Fruit fly (Drosophila melanogaster) whole organism, embryonic: Measurements from ENCODE around the gene CG9263.
A peak's percentile ranks its signal among the peaks of the same experiment; 100 is the strongest.

Source experiments
- Aef1 ChIP-seq: fragments of 200-800 bp; sonication (Bioruptor generic); IDR thresholded peaks from 3 replicates; pipeline ENCODE4 v1.3.6; 2022; ENCODE audit warnings: missing biosample characterization, missing genetic modification characterization
- Atf-2 ChIP-seq: fragments of 200-800 bp; sonication (Bioruptor generic); optimal IDR thresholded peaks from 2 replicates; lab custom pipeline; 2016; ENCODE audit warnings: missing biosample characterization, missing genetic modification characterization
- CG10267 ChIP-seq: fragments of 200-800 bp; sonication (Bioruptor generic); optimal IDR thresholded peaks from 2 replicates; lab custom pipeline; 2018; ENCODE audit warnings: missing biosample characterization, mild to moderate bottlenecking, missing genetic modification characterization, moderate library complexity
- CG10654 ChIP-seq: fragments of 200-800 bp; sonication (Bioruptor generic); optimal IDR thresholded peaks from 2 replicates; lab custom pipeline; 2016; ENCODE audit warnings: missing biosample characterization, missing genetic modification characterization
- CG12219 ChIP-seq: fragments of 200-800 bp; sonication (Bioruptor generic); optimal IDR thresholded peaks from 3 replicates; lab custom pipeline; 2018; ENCODE audit warnings: missing biosample characterization, mild to moderate bottlenecking, missing genetic modification characterization
- CG12659 ChIP-seq: fragments of 200-800 bp; sonication (Bioruptor generic); optimal IDR thresholded peaks from 3 replicates; lab custom pipeline; 2017; ENCODE audit warnings: mild to moderate bottlenecking, missing biosample characterization, missing genetic modification reagents, missing genetic modification characterization
- CG12769 ChIP-seq: fragments of 200-800 bp; sonication (Bioruptor generic); optimal IDR thresholded peaks from 2 replicates; lab custom pipeline; 2019; ENCODE audit warnings: missing biosample characterization, mild to moderate bottlenecking, missing genetic modification characterization, moderate library complexity
- CG13287 ChIP-seq: fragments of 200-800 bp; sonication (Bioruptor generic); IDR thresholded peaks from 2 replicates; pipeline ENCODE4 v1.3.6; 2022; ENCODE audit warnings: missing biosample characterization, missing genetic modification characterization; ENCODE audit not compliant: partially characterized antibody
- CG13424 ChIP-seq: fragments of 200-800 bp; sonication (Bioruptor generic); optimal IDR thresholded peaks from 2 replicates; lab custom pipeline; 2019; ENCODE audit warnings: missing biosample characterization, mild to moderate bottlenecking, missing genetic modification characterization, moderate library complexity
- CG14965 ChIP-seq: fragments of 200-800 bp; sonication (Bioruptor generic); optimal IDR thresholded peaks from 2 replicates; lab custom pipeline; 2016; ENCODE audit warnings: missing biosample characterization, missing genetic modification characterization, borderline replicate concordance
- CG15479 ChIP-seq: fragments of 200-800 bp; sonication (Bioruptor generic); optimal IDR thresholded peaks from 3 replicates; lab custom pipeline; 2019; ENCODE audit warnings: missing biosample characterization, mild to moderate bottlenecking, missing genetic modification characterization, moderate library complexity
- CG17328 ChIP-seq: fragments of 200-800 bp; sonication (Bioruptor generic); IDR thresholded peaks from 2 replicates; pipeline ENCODE4 v1.3.6; 2022; ENCODE audit warnings: missing biosample characterization, missing genetic modification characterization
- CG2678 ChIP-seq: fragments of 200-800 bp; sonication (Bioruptor generic); optimal IDR thresholded peaks from 3 replicates; lab custom pipeline; 2019; ENCODE audit warnings: missing biosample characterization, mild to moderate bottlenecking, missing genetic modification characterization, moderate library complexity
- CG31388 ChIP-seq: fragments of 200-800 bp; sonication (Bioruptor generic); optimal IDR thresholded peaks from 2 replicates; lab custom pipeline; 2016; ENCODE audit warnings: missing biosample characterization, missing genetic modification characterization
- CG34422 ChIP-seq: fragments of 200-800 bp; sonication (Bioruptor generic); IDR thresholded peaks from 3 replicates; pipeline ENCODE4 v1.3.6; 2022; ENCODE audit warnings: missing biosample characterization, missing genetic modification characterization
- CG43689 ChIP-seq: fragments of 200-800 bp; sonication (Bioruptor generic); IDR thresholded peaks from 2 replicates; pipeline ENCODE4 v1.3.6; 2022; ENCODE audit warnings: missing biosample characterization, missing genetic modification characterization
- CG4404 ChIP-seq: fragments of 200-800 bp; sonication (Bioruptor generic); IDR thresholded peaks from 2 replicates; pipeline ENCODE4 v1.3.6; 2022; ENCODE audit warnings: missing biosample characterization, missing genetic modification characterization
- CG9727 ChIP-seq: fragments of 200-800 bp; sonication (Bioruptor generic); optimal IDR thresholded peaks from 3 replicates; lab custom pipeline; 2017; ENCODE audit warnings: missing biosample characterization, mild to moderate bottlenecking, missing genetic modification characterization
- CHES-1-like ChIP-seq: fragments of 200-800 bp; sonication (Bioruptor generic); optimal IDR thresholded peaks from 2 replicates; lab custom pipeline; 2016; ENCODE audit warnings: missing biosample characterization, missing genetic modification characterization
- Deaf1 ChIP-seq: fragments of 200-800 bp; optimal IDR thresholded peaks from 3 replicates; lab custom pipeline; 2019; ENCODE audit warnings: missing biosample characterization, mild to moderate bottlenecking, missing genetic modification characterization, moderate library complexity
- Drgx ChIP-seq: fragments of 200-800 bp; sonication (Bioruptor generic); IDR thresholded peaks from 2 replicates; pipeline ENCODE4 v1.3.6; 2022; ENCODE audit warnings: missing biosample characterization, missing genetic modification characterization
- HLH54F ChIP-seq: fragments of 200-800 bp; sonication (Bioruptor generic); optimal IDR thresholded peaks from 3 replicates; lab custom pipeline; 2016; ENCODE audit warnings: missing biosample characterization, missing genetic modification characterization
- Hr3 ChIP-seq: fragments of 200-800 bp; sonication (Bioruptor generic); optimal IDR thresholded peaks from 3 replicates; lab custom pipeline; 2016; ENCODE audit warnings: missing biosample characterization, missing genetic modification characterization
- Jarid2 ChIP-seq: fragments of 200-800 bp; sonication (Bioruptor generic); optimal IDR thresholded peaks from 3 replicates; lab custom pipeline; 2017; ENCODE audit warnings: mild to moderate bottlenecking, missing biosample characterization, missing genetic modification reagents, missing genetic modification characterization
- Mes4 ChIP-seq: fragments of 200-800 bp; sonication (Bioruptor generic); optimal IDR thresholded peaks from 2 replicates; lab custom pipeline; 2016; ENCODE audit warnings: missing biosample characterization, missing genetic modification characterization
- Nf-YA ChIP-seq: fragments of 200-800 bp; sonication (Bioruptor generic); IDR thresholded peaks from 2 replicates; pipeline ENCODE4 v1.3.6; 2022; ENCODE audit warnings: missing biosample characterization, missing genetic modification characterization
- Sox100B ChIP-seq: fragments of 200-800 bp; sonication (Bioruptor generic); optimal IDR thresholded peaks from 3 replicates; lab custom pipeline; 2018; ENCODE audit warnings: missing biosample characterization, mild to moderate bottlenecking, missing genetic modification characterization
- ash1 ChIP-seq: fragments of 200-800 bp; sonication (Bioruptor generic); optimal IDR thresholded peaks from 2 replicates; lab custom pipeline; 2018; ENCODE audit warnings: missing biosample characterization, mild to moderate bottlenecking, missing genetic modification characterization
- bigmax ChIP-seq: fragments of 200-800 bp; sonication (Bioruptor generic); optimal IDR thresholded peaks from 2 replicates; lab custom pipeline; 2018; ENCODE audit warnings: missing biosample characterization, mild to moderate bottlenecking, missing genetic modification characterization
- corto ChIP-seq: fragments of 200-800 bp; sonication (Bioruptor generic); optimal IDR thresholded peaks from 2 replicates; lab custom pipeline; 2016; ENCODE audit warnings: missing biosample characterization, mild to moderate bottlenecking, missing genetic modification characterization, moderate library complexity
- crol ChIP-seq: fragments of 200-800 bp; sonication (Bioruptor generic); IDR thresholded peaks from 2 replicates; pipeline ENCODE4 v1.3.6; 2022; ENCODE audit warnings: missing biosample characterization, missing genetic modification characterization
- fd64A ChIP-seq: fragments of 200-800 bp; sonication (Bioruptor generic); optimal IDR thresholded peaks from 3 replicates; lab custom pipeline; 2018; ENCODE audit warnings: missing biosample characterization, mild to moderate bottlenecking, missing genetic modification characterization
- fu2 ChIP-seq: fragments of 200-800 bp; sonication (Bioruptor generic); optimal IDR thresholded peaks from 2 replicates; lab custom pipeline; 2016; ENCODE audit warnings: missing biosample characterization, missing genetic modification characterization
- grau ChIP-seq: fragments of 200-800 bp; optimal IDR thresholded peaks from 3 replicates; lab custom pipeline; 2019; ENCODE audit warnings: missing biosample characterization, mild to moderate bottlenecking, missing genetic modification characterization, moderate library complexity
- kni ChIP-seq: fragments of 200-800 bp; sonication (Bioruptor generic); optimal IDR thresholded peaks from 3 replicates; lab custom pipeline; 2017; ENCODE audit warnings: mild to moderate bottlenecking, missing biosample characterization, missing genetic modification reagents, missing genetic modification characterization
- lilli ChIP-seq: fragments of 200-800 bp; sonication (Bioruptor generic); optimal IDR thresholded peaks from 3 replicates; lab custom pipeline; 2016; ENCODE audit warnings: missing biosample characterization, missing genetic modification characterization
- pfk ChIP-seq: fragments of 200-800 bp; sonication (Bioruptor generic); optimal IDR thresholded peaks from 2 replicates; lab custom pipeline; 2018; ENCODE audit warnings: missing biosample characterization, mild to moderate bottlenecking, missing genetic modification characterization, moderate library complexity
- sc ChIP-seq, 3 experiments: fragments of >200 bp in 2 of 3; fragments of 200-800 bp in 1 of 3; sonication (Bioruptor generic) in 1 of 3; optimal IDR thresholded peaks; 2 replicates in 2 of 3; 3 replicates in 1 of 3; lab custom pipeline; 2017; ENCODE audit warnings: mild to moderate bottlenecking in 1 of 3, missing biosample characterization in 1 of 3, missing genetic modification characterization in 1 of 3, missing genetic modification reagents in 1 of 3
- scrt ChIP-seq: fragments of 200-800 bp; sonication (Bioruptor generic); optimal IDR thresholded peaks from 2 replicates; lab custom pipeline; 2018; ENCODE audit warnings: missing biosample characterization, mild to moderate bottlenecking, missing genetic modification characterization, moderate library complexity
- slbo ChIP-seq: fragments of 200-800 bp; sonication (Bioruptor generic); IDR thresholded peaks from 2 replicates; pipeline ENCODE4 v1.3.6; 2022; ENCODE audit warnings: missing biosample characterization, missing genetic modification characterization
- sqz ChIP-seq: fragments of 200-800 bp; sonication (Bioruptor generic); optimal IDR thresholded peaks from 3 replicates; lab custom pipeline; 2018; ENCODE audit warnings: missing biosample characterization, mild to moderate bottlenecking, missing genetic modification characterization
- sr ChIP-seq: fragments of 200-800 bp; sonication (Bioruptor generic); IDR thresholded peaks from 3 replicates; pipeline ENCODE4 v1.3.6; 2022; ENCODE audit warnings: missing biosample characterization, missing genetic modification characterization
- stwl ChIP-seq: fragments of 200-800 bp; sonication (Bioruptor generic); optimal IDR thresholded peaks from 3 replicates; lab custom pipeline; 2018; ENCODE audit warnings: missing biosample characterization, mild to moderate bottlenecking, missing genetic modification characterization, moderate library complexity
- vfl ChIP-seq: fragments of 200-800 bp; sonication (Bioruptor generic); optimal IDR thresholded peaks from 2 replicates; lab custom pipeline; 2016; ENCODE audit warnings: missing biosample characterization, missing genetic modification characterization
- z ChIP-seq: fragments of 200-800 bp; sonication (Bioruptor generic); IDR thresholded peaks from 3 replicates; pipeline ENCODE4 v1.3.6; 2022; ENCODE audit warnings: missing biosample characterization, missing genetic modification characterization
- zf30C ChIP-seq: fragments of 200-800 bp; sonication (Bioruptor generic); optimal IDR thresholded peaks from 3 replicates; lab custom pipeline; 2018; ENCODE audit warnings: missing biosample characterization, mild to moderate bottlenecking, missing genetic modification characterization
- zfh1 ChIP-seq: fragments of 200-800 bp; sonication (Bioruptor generic); IDR thresholded peaks from 3 replicates; pipeline ENCODE4 v1.3.6; 2022; ENCODE audit warnings: missing biosample characterization, missing genetic modification characterization

The CG9263 gene

DNA sequence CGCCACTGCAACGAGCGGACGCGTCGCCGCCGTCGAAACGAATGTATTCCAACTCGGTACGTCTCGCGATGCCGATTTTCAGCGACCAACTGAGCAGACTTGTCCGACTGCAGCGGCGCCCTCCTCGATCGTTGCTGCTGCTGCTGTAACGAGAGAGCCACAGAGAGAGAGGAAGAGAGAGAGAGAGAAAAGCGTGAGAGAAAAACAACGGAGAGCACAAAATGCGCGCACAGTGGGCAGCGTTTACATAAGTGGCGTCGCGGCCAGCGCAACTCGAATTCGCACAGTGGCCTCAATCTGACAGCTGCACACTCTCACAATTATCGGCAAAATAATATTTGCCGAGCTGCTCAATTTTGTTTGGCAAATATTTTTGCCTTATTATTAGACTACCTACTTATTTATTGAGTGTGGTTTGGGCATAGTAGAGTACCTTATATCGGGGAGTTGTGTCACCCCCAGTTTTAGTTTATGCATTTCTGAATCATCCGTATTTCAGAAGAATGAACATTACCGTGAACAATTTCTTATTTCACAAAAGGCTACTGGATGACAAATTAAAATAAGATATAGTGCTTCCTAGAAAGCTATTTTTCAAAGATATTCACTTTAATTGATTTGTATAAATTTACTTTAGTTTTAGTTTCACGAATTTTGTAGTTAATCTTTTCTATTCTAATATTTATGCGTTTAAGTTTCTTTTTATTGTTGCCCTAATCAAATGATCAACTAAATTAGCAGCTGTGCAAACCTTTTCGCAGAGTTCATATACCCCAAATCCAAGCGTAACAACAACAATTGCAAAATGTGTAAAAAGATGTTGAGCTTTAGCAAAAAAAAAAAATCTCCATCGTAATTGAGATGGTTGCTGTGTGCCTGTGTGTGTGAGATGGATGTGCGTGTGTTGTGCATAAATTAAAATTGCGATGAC, 28.8 kb downstream of the CG9263 start (continued):
- no peak for TF ChIP-seq CG13287 (GFP tag; lab: Robert Waterston, UW)
- TF ChIP-seq Mes4, result peak; percentile 23
- peak; percentile 67 for TF ChIP-seq CG2678 (tag; lab: Kevin White, UChicago)
- peak; percentile 18; the same call in 1 of the 3 replicates for TF ChIP-seq z (GFP tag; lab: Robert Waterston, UW)
- no peak for TF ChIP-seq fd64A
- TF ChIP-seq CG34422 (GFP tag; lab: Robert Waterston, UW), result peak; percentile 61; the same call in 2 of the 3 replicates
- peak; percentile 18 for TF ChIP-seq CG10267
- TF ChIP-seq CG9727 (GFP tag; lab: Kevin White, UChicago), result peak; percentile 16
- TF ChIP-seq fu2, result peak; percentile 47
- peak; percentile 74 for TF ChIP-seq lilli (GFP tag; lab: Kevin White, UChicago)
- TF ChIP-seq grau (tag; lab: Kevin White, UChicago), result peak; percentile 62
- peak; percentile 55; the same call in 1 of the 2 replicates for TF ChIP-seq CG17328 (GFP tag; lab: Robert Waterston, UW)
- TF ChIP-seq pfk (GFP tag; lab: Kevin White, UChicago), result no peak
- no peak for TF ChIP-seq ash1 (GFP tag; lab: Kevin White, UChicago)
- peak; percentile 70 for TF ChIP-seq Atf-2 (GFP tag; lab: Kevin White, UChicago)
- TF ChIP-seq Nf-YA (GFP tag; lab: Robert Waterston, UW), result no peak
- TF ChIP-seq kni (GFP tag; lab: Kevin White, UChicago), result peak; percentile 37
- TF ChIP-seq CG12769 (tag; lab: Kevin White, UChicago), result peak; percentile 64
- no peak for TF ChIP-seq CG31388 (GFP tag; lab: Kevin White, UChicago)
- TF ChIP-seq CG14965, result no peak
- no peak for TF ChIP-seq sc (optimal IDR thresholded peaks at IDR 0.05; lab: Kevin White, UChicago)
- TF ChIP-seq sc (GFP tag; optimal IDR thresholded peaks at IDR 0.05; lab: Kevin White, UChicago), result no peak
- peak; percentile 66 for TF ChIP-seq CG12659 (GFP tag; lab: Kevin White, UChicago)
- TF ChIP-seq CG13424 (tag; lab: Kevin White, UChicago), result peak; percentile 49
- peak; percentile 27; the same call in 1 of the 2 replicates for TF ChIP-seq CG4404 (GFP tag; lab: Robert Waterston, UW)
- peak; percentile 89 for TF ChIP-seq slbo
- TF ChIP-seq scrt (GFP tag; lab: Kevin White, UChicago), result no peak
- TF ChIP-seq zf30C (GFP tag; lab: Kevin White, UChicago), result no peak
- no peak for TF ChIP-seq sr
- TF ChIP-seq corto, result no peak
- peak; percentile 51 for TF ChIP-seq CG15479 (GFP tag; lab: Kevin White, UChicago)
- TF ChIP-seq crol (GFP tag; lab: Robert Waterston, UW), result no peak
- peak; percentile 73 for TF ChIP-seq zfh1 (GFP tag; lab: Robert Waterston, UW)
- TF ChIP-seq bigmax, result no peak
- TF ChIP-seq stwl, result no peak
- peak; percentile 56 for TF ChIP-seq Drgx (GFP tag; lab: Robert Waterston, UW)
- TF ChIP-seq CG43689 (GFP tag; lab: Robert Waterston, UW), result no peak
- TF ChIP-seq HLH54F (GFP tag; lab: Kevin White, UChicago), result peak; percentile 71
- peak; percentile 56 for TF ChIP-seq CHES-1-like (GFP tag; lab: Kevin White, UChicago)
- TF ChIP-seq Aef1 (GFP tag; lab: Robert Waterston, UW), result peak; percentile 64
- TF ChIP-seq vfl (GFP tag; lab: Kevin White, UChicago), result peak; percentile 35
- peak; percentile 27 for TF ChIP-seq CG10654 (GFP tag; lab: Kevin White, UChicago)
- TF ChIP-seq Deaf1, result peak; percentile 74
- TF ChIP-seq Jarid2 (GFP tag; lab: Kevin White, UChicago), result peak; percentile 88
- peak; percentile 70 for TF ChIP-seq Hr3 (GFP tag; lab: Kevin White, UChicago)
- peak; percentile 33 for TF ChIP-seq sqz
- peak; percentile 44 for TF ChIP-seq CG12219 (GFP tag; lab: Kevin White, UChicago)
- TF ChIP-seq Sox100B (GFP tag; lab: Kevin White, UChicago), result peak; percentile 60
